Worm (Caenorhabditis elegans): ENCODE measurements around the gene pfd-5.
A peak's percentile ranks its signal among the peaks of the same experiment; 100 is the strongest.

The pfd-5 gene

DNA sequence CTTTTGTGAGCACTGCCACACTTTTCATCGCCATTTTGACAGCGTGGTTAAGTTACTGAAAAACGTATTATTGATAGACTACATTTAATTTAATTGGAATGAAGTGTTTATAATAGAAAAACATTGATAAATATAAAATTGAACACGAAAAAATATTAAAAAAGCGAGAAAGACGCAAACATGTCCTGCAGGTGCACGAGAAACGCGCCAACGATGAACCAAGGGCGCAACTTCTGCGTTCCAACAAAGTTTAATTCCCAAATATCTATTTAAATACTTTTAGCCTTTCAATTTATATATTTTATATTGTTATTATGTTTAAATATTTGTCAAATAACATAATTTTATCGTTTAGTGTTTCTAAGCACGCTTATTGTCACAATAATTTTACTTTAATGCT is 35.5 kb upstream of the pfd-5 start, which contains the start of gene ndus-8 (continued):
- TF ChIP-seq hpl-2 (GFP tag; optimal IDR thresholded peaks at IDR 0.05) (peak; percentile 57), C04F5.9 (tag; optimal IDR thresholded peaks at IDR 0.05) (peak; percentile 39), egl-27 (tag; optimal IDR thresholded peaks at IDR 0.05) (no peak)

ce11 chrIII:7232782-7233181 is 34.1 kb upstream of the pfd-5 start, which contains the start of gene adr-2:
adr-2 (minus strand) TSS chrIII:7232882.
- TF ChIP-seq ztf-4 (tag; optimal IDR thresholded peaks at IDR 0.05) (no peak), sptf-1 (tag; optimal IDR thresholded peaks at IDR 0.05) (no peak), nhr-20 (tag; optimal IDR thresholded peaks at IDR 0.05) (no peak), dsc-1 (tag; optimal IDR thresholded peaks at IDR 0.05) (no peak), fkh-10 (GFP tag; optimal IDR thresholded peaks at IDR 0.05) (no peak), hlh-4 (tag; optimal IDR thresholded peaks at IDR 0.05) (no peak), hpl-2 (GFP tag; optimal IDR thresholded peaks at IDR 0.05) (no peak), vab-15 (tag; optimal IDR thresholded peaks at IDR 0.05) (no peak), pax-3 (tag; optimal IDR thresholded peaks at IDR 0.05) (no peak), dpl-1 (GFP tag; optimal IDR thresholded peaks at IDR 0.05) (no peak), fkh-4 (tag; optimal IDR thresholded peaks at IDR 0.05; ENCODE audit: borderline replicate concordance) (no peak), nhr-28 (tag; optimal IDR thresholded peaks at IDR 0.05) (no peak)

DNA sequence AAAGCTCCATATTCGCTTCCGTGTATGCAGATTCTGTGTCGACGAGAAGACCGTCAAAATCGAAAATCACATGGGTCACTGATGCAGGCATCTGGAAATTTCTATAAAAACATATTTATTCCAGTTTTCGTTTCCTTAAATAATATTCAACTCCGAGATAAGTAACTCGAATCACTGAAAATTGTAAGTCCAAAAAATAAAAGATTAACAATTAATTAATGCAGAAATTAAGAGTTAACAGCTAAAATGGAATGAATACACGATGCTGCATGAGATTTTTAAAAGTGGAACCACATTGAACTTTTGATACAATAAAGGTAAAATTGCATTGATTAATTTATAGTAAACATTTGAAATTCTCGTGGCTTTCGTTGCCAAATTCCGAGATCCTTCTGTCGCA is 32.2 kb upstream of the pfd-5 start, which contains the start of gene R151.10:
Gene R151.10 (minus strand): TSS at position 101 of the 400 bp plus-strand sequence.
- no peak for TF ChIP-seq nhr-76 (tag; optimal IDR thresholded peaks at IDR 0.05)
- TF ChIP-seq dpl-1 (GFP tag; optimal IDR thresholded peaks at IDR 0.05), result no peak
- no peak for TF ChIP-seq pax-3 (tag; optimal IDR thresholded peaks at IDR 0.05)
- no peak for TF ChIP-seq lir-3 (tag; optimal IDR thresholded peaks at IDR 0.05; ENCODE audit: poor library complexity)
- TF ChIP-seq fkh-10 (GFP tag; optimal IDR thresholded peaks at IDR 0.05), result no peak
- TF ChIP-seq nhr-71 (tag; optimal IDR thresholded peaks at IDR 0.05), result no peak
- no peak for TF ChIP-seq snu-23 (GFP tag; optimal IDR thresholded peaks at IDR 0.05)

- TF ChIP-seq nhr-11 (tag; optimal IDR thresholded peaks at IDR 0.05) (no peak), nhr-85 (tag) (peak; percentile 13)
These were observed 31.0 kb upstream of the pfd-5 start, which contains the start of gene R151.8 for ce11 chrIII:7229687-7230086. R151.8 (minus strand) TSS chrIII:7229787.

DNA sequence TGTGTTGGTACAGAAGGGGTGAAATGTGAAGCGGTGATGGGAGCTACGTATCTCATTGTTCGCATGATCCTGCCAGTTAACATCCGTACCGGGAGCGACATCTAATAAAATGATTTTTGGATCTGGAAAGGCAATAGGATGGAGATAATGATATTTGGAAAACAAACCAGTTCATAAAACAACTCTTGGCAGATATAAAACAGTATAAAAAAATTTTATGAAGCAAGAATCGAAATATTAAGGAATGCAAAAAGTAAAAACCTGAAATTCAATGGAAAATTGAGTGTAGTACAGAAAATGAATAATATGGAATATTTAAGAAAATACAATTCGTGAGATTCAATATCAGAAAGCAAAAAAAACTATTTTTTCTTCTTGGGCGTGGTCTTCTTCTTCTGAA is 27.9 kb upstream of the pfd-5 start, which contains the start of gene hsp-75:
Gene hsp-75 (minus strand): TSS at position 101 of the 400 bp plus-strand sequence.
- TF ChIP-seq elt-2 (tag; optimal IDR thresholded peaks at IDR 0.05), result no peak
- TF ChIP-seq lin-35 (GFP tag; optimal IDR thresholded peaks at IDR 0.05), result no peak
- no peak for TF ChIP-seq C34B4.2 (tag; optimal IDR thresholded peaks at IDR 0.05)
- TF ChIP-seq unc-62 (GFP tag; optimal IDR thresholded peaks at IDR 0.05), result no peak
- TF ChIP-seq pqm-1 (tag; optimal IDR thresholded peaks at IDR 0.05), result no peak
- no peak for TF ChIP-seq nhr-11 (tag; optimal IDR thresholded peaks at IDR 0.05)
- no peak for TF ChIP-seq nhr-71 (tag; optimal IDR thresholded peaks at IDR 0.05)
- TF ChIP-seq nhr-76 (tag; optimal IDR thresholded peaks at IDR 0.05), result no peak
- no peak for TF ChIP-seq ces-1 (GFP tag; optimal IDR thresholded peaks at IDR 0.05)
- TF ChIP-seq nhr-19 (GFP tag; conservative IDR thresholded peaks at IDR 0.05), result no peak
- TF ChIP-seq hlh-4 (tag; optimal IDR thresholded peaks at IDR 0.05), result no peak
- no peak for TF ChIP-seq rnt-1 (tag; optimal IDR thresholded peaks at IDR 0.05)
- no peak for TF ChIP-seq grh-1 (GFP tag; IDR thresholded peaks at IDR 0.05)
- TF ChIP-seq ztf-11 (tag; optimal IDR thresholded peaks at IDR 0.05), result no peak
- no peak for TF ChIP-seq ceh-8 (GFP tag; optimal IDR thresholded peaks at IDR 0.05)
- TF ChIP-seq dsc-1 (tag; optimal IDR thresholded peaks at IDR 0.05), result no peak
- no peak for TF ChIP-seq egl-27 (tag; optimal IDR thresholded peaks at IDR 0.05)
- no peak for TF ChIP-seq ceh-90 (tag; optimal IDR thresholded peaks at IDR 0.05)
- no peak for TF ChIP-seq elt-3 (tag; optimal IDR thresholded peaks at IDR 0.05)
- no peak for TF ChIP-seq aha-1 (tag; optimal IDR thresholded peaks at IDR 0.05)

All from whole organism, L1 larva.